Worm (Caenorhabditis elegans): ENCODE data around the gene ufc-1.

ce11 chrIII:9288540-9288939, 42.8 kb upstream of the ufc-1 start:
- TF ChIP-seq pes-1 (GFP tag; IDR thresholded peaks at IDR 0.05) (no peak), tbx-37 (GFP tag; conservative IDR thresholded peaks at IDR 0.05) (no peak), sea-1 (GFP tag; conservative IDR thresholded peaks at IDR 0.05) (no peak), ama-1 (optimal IDR thresholded peaks at IDR 0.05) (no peak)

All from whole organism, early embryonic.